Fruit fly (Drosophila melanogaster) whole organism, embryonic: Measurements from ENCODE around the gene CG34435.
A peak's percentile ranks its signal among the peaks of the same experiment; 100 is the strongest.

Experiments used
- CG11560 ChIP-seq: fragments of 200-800 bp; sonication (Bioruptor generic); IDR thresholded peaks from 3 replicates; pipeline ENCODE4 v1.3.6; 2022; ENCODE audit warnings: missing biosample characterization, missing genetic modification characterization
- CG11696 ChIP-seq: fragments of 200-800 bp; sonication (Bioruptor generic); IDR thresholded peaks from 2 replicates; pipeline ENCODE4 v1.3.6; 2022; ENCODE audit warnings: missing biosample characterization, missing genetic modification characterization
- CG12236 ChIP-seq: fragments of 200-800 bp; sonication (Bioruptor generic); optimal IDR thresholded peaks from 2 replicates; lab custom pipeline; 2016; ENCODE audit warnings: missing biosample characterization, missing genetic modification characterization
- CG12769 ChIP-seq: fragments of 200-800 bp; sonication (Bioruptor generic); optimal IDR thresholded peaks from 2 replicates; lab custom pipeline; 2019; ENCODE audit warnings: missing biosample characterization, mild to moderate bottlenecking, missing genetic modification characterization, moderate library complexity
- CG13296 ChIP-seq: fragments of 200-800 bp; sonication (Bioruptor generic); optimal IDR thresholded peaks from 3 replicates; lab custom pipeline; 2018; ENCODE audit warnings: missing biosample characterization, mild to moderate bottlenecking, missing genetic modification characterization
- CG13894 ChIP-seq: fragments of 200-800 bp; sonication (Bioruptor generic); optimal IDR thresholded peaks from 3 replicates; lab custom pipeline; 2018; ENCODE audit warnings: missing biosample characterization, mild to moderate bottlenecking, missing genetic modification characterization, moderate library complexity
- CG14965 ChIP-seq: fragments of 200-800 bp; sonication (Bioruptor generic); optimal IDR thresholded peaks from 2 replicates; lab custom pipeline; 2016; ENCODE audit warnings: missing biosample characterization, missing genetic modification characterization, borderline replicate concordance
- CG1529 ChIP-seq: fragments of 200-800 bp; sonication (Bioruptor generic); optimal IDR thresholded peaks from 3 replicates; lab custom pipeline; 2018; ENCODE audit warnings: missing biosample characterization, missing genetic modification characterization
- CG15696 ChIP-seq: fragments of 200-800 bp; sonication (Bioruptor generic); optimal IDR thresholded peaks from 2 replicates; lab custom pipeline; 2019; ENCODE audit warnings: missing biosample characterization, mild to moderate bottlenecking, missing genetic modification characterization, moderate library complexity
- CG16779 ChIP-seq: fragments of 200-800 bp; sonication (Bioruptor generic); IDR thresholded peaks from 2 replicates; pipeline ENCODE4 v1.3.6; 2022; ENCODE audit warnings: missing biosample characterization, missing genetic modification characterization
- CG1832 ChIP-seq: fragments of 200-800 bp; sonication (Bioruptor generic); optimal IDR thresholded peaks from 2 replicates; lab custom pipeline; 2017; ENCODE audit warnings: missing biosample characterization, mild to moderate bottlenecking, missing genetic modification characterization, inconsistent platforms
- CG2116 ChIP-seq: fragments of 200-800 bp; sonication (Bioruptor generic); optimal IDR thresholded peaks from 3 replicates; lab custom pipeline; 2018; ENCODE audit warnings: missing biosample characterization, mild to moderate bottlenecking, missing genetic modification characterization
- CG2875 ChIP-seq: fragments of 200-800 bp; sonication (Bioruptor generic); optimal IDR thresholded peaks from 2 replicates; lab custom pipeline; 2017; ENCODE audit warnings: missing biosample characterization, mild to moderate bottlenecking, missing genetic modification characterization, missing genetic modification reagents
- CG30020 ChIP-seq: fragments of 200-800 bp; optimal IDR thresholded peaks from 2 replicates; lab custom pipeline; 2019; ENCODE audit warnings: missing biosample characterization, mild to moderate bottlenecking, missing genetic modification characterization, moderate library complexity
- CG4617 ChIP-seq: fragments of 200-800 bp; sonication (Bioruptor generic); optimal IDR thresholded peaks from 3 replicates; lab custom pipeline; 2016; ENCODE audit warnings: missing biosample characterization, missing genetic modification characterization, borderline replicate concordance
- CG4854 ChIP-seq: fragments of 200-800 bp; sonication (Bioruptor generic); optimal IDR thresholded peaks from 2 replicates; lab custom pipeline; 2016; ENCODE audit warnings: missing biosample characterization, missing genetic modification characterization, inconsistent platforms
- CG6175 ChIP-seq: fragments of 200-800 bp; sonication (Bioruptor generic); IDR thresholded peaks from 3 replicates; pipeline ENCODE4 v1.3.6; 2022; ENCODE audit warnings: missing biosample characterization, missing genetic modification characterization
- CG8290 ChIP-seq, 3 experiments: fragments of 200-800 bp; sonication (Bioruptor generic); optimal IDR thresholded peaks; 2 replicates each; lab custom pipeline; 2016 to 2019; ENCODE audit warnings: missing biosample characterization in 3 of 3, missing genetic modification characterization in 3 of 3, mild to moderate bottlenecking in 2 of 3, moderate library complexity in 1 of 3
- CG8765 ChIP-seq: fragments of 200-800 bp; sonication (Bioruptor generic); IDR thresholded peaks from 2 replicates; pipeline ENCODE4 v1.3.6; 2022; ENCODE audit warnings: missing biosample characterization, missing genetic modification characterization
- CG9609 ChIP-seq: fragments of 200-800 bp; sonication (Bioruptor generic); optimal IDR thresholded peaks from 3 replicates; lab custom pipeline; 2016; ENCODE audit warnings: missing biosample characterization, missing genetic modification characterization
- CHES-1-like ChIP-seq: fragments of 200-800 bp; sonication (Bioruptor generic); optimal IDR thresholded peaks from 2 replicates; lab custom pipeline; 2016; ENCODE audit warnings: missing biosample characterization, missing genetic modification characterization
- Doc3 ChIP-seq: fragments of 200-800 bp; sonication (Bioruptor generic); IDR thresholded peaks from 3 replicates; pipeline ENCODE4 v1.3.6; 2022; ENCODE audit warnings: missing biosample characterization, missing genetic modification characterization; ENCODE audit not compliant: partially characterized antibody
- HLHmδ ChIP-seq: fragments of 200-800 bp; sonication (Bioruptor generic); optimal IDR thresholded peaks from 2 replicates; lab custom pipeline; 2018; ENCODE audit warnings: missing biosample characterization, mild to moderate bottlenecking, missing genetic modification characterization, moderate library complexity
- Hey ChIP-seq: fragments of 200-800 bp; sonication (Bioruptor generic); optimal IDR thresholded peaks from 3 replicates; lab custom pipeline; 2018; ENCODE audit warnings: missing biosample characterization, mild to moderate bottlenecking, missing genetic modification characterization
- HmgD ChIP-seq: fragments of 200-800 bp; sonication (Bioruptor generic); optimal IDR thresholded peaks from 3 replicates; lab custom pipeline; 2016; ENCODE audit warnings: missing biosample characterization, missing genetic modification characterization
- Hr3 ChIP-seq: fragments of 200-800 bp; sonication (Bioruptor generic); optimal IDR thresholded peaks from 3 replicates; lab custom pipeline; 2016; ENCODE audit warnings: missing biosample characterization, missing genetic modification characterization
- MESR4 ChIP-seq: fragments of 200-800 bp; sonication (Bioruptor generic); optimal IDR thresholded peaks from 2 replicates; lab custom pipeline; 2018; ENCODE audit warnings: missing biosample characterization, mild to moderate bottlenecking, missing genetic modification characterization, moderate library complexity
- Rfx ChIP-seq: fragments of 200-800 bp; sonication (Bioruptor generic); IDR thresholded peaks from 2 replicates; pipeline ENCODE4 v1.3.6; 2022; ENCODE audit warnings: missing biosample characterization, missing genetic modification characterization
- Rx ChIP-seq: fragments of 200-800 bp; sonication (Bioruptor generic); IDR thresholded peaks from 2 replicates; pipeline ENCODE4 v1.3.6; 2022; ENCODE audit warnings: missing biosample characterization, missing genetic modification characterization
- Trl ChIP-seq, 3 experiments: fragments of >200 bp in 2 of 3; fragments of 200-800 bp in 1 of 3; sonication (Bioruptor generic) in 1 of 3; optimal IDR thresholded peaks; 2 replicates in 1 of 3; 3 replicates in 2 of 3; lab custom pipeline; 2016 to 2017; ENCODE audit warnings: missing biosample characterization in 1 of 3, missing genetic modification characterization in 1 of 3
- amos ChIP-seq: fragments of 200-800 bp; sonication (Bioruptor generic); IDR thresholded peaks from 2 replicates; pipeline ENCODE4 v1.3.6; 2022; ENCODE audit warnings: missing biosample characterization, missing genetic modification characterization; ENCODE audit not compliant: partially characterized antibody
- btn ChIP-seq: fragments of 200-800 bp; sonication (Bioruptor generic); optimal IDR thresholded peaks from 2 replicates; lab custom pipeline; 2016; ENCODE audit warnings: missing biosample characterization, missing genetic modification characterization
- chm ChIP-seq: fragments of 200-800 bp; sonication (Bioruptor generic); IDR thresholded peaks from 2 replicates; pipeline ENCODE4 v1.3.6; 2022; ENCODE audit warnings: missing biosample characterization, missing genetic modification characterization
- chn ChIP-seq: fragments of 200-800 bp; sonication (Bioruptor generic); optimal IDR thresholded peaks from 2 replicates; lab custom pipeline; 2016; ENCODE audit warnings: missing biosample characterization, missing genetic modification characterization
- dm ChIP-seq: fragments of 200-800 bp; sonication (Bioruptor generic); optimal IDR thresholded peaks from 3 replicates; lab custom pipeline; 2016; ENCODE audit warnings: missing biosample characterization, missing genetic modification characterization
- esg ChIP-seq: fragments of 200-800 bp; sonication (Bioruptor generic); conservative IDR thresholded peaks from 2 replicates; pipeline ENCODE4 v1.3.6; 2022; ENCODE audit warnings: missing biosample characterization, missing genetic modification characterization
- ftz-f1 ChIP-seq: fragments of 200-800 bp; sonication (Bioruptor generic); optimal IDR thresholded peaks from 2 replicates; lab custom pipeline; 2016; ENCODE audit warnings: missing biosample characterization, missing genetic modification characterization
- grau ChIP-seq: fragments of 200-800 bp; optimal IDR thresholded peaks from 3 replicates; lab custom pipeline; 2019; ENCODE audit warnings: missing biosample characterization, mild to moderate bottlenecking, missing genetic modification characterization, moderate library complexity
- her ChIP-seq: fragments of 200-800 bp; sonication (Bioruptor generic); optimal IDR thresholded peaks from 2 replicates; lab custom pipeline; 2016; ENCODE audit warnings: missing biosample characterization, missing genetic modification characterization
- nerfin-1 ChIP-seq: fragments of 200-800 bp; sonication (Bioruptor generic); optimal IDR thresholded peaks from 3 replicates; lab custom pipeline; 2019; ENCODE audit warnings: missing biosample characterization, mild to moderate bottlenecking, missing genetic modification characterization, moderate library complexity
- nmo ChIP-seq: fragments of 200-800 bp; sonication (Bioruptor generic); optimal IDR thresholded peaks from 2 replicates; lab custom pipeline; 2018; ENCODE audit warnings: missing biosample characterization, mild to moderate bottlenecking, missing genetic modification characterization, moderate library complexity
- onecut ChIP-seq: fragments of 200-800 bp; sonication (Bioruptor generic); IDR thresholded peaks from 2 replicates; pipeline ENCODE4 v1.3.6; 2022; ENCODE audit warnings: missing biosample characterization, missing genetic modification characterization
- pb ChIP-seq: fragments of 200-800 bp; sonication (Bioruptor generic); optimal IDR thresholded peaks from 3 replicates; lab custom pipeline; 2016; ENCODE audit warnings: missing biosample characterization, missing genetic modification characterization
- peb ChIP-seq: fragments of 200-800 bp; sonication (Bioruptor generic); IDR thresholded peaks from 2 replicates; pipeline ENCODE4 v1.3.6; 2022; ENCODE audit warnings: missing biosample characterization, missing genetic modification characterization
- phol ChIP-seq: fragments of 200-800 bp; sonication (Bioruptor generic); optimal IDR thresholded peaks from 3 replicates; lab custom pipeline; 2018; ENCODE audit warnings: missing biosample characterization, mild to moderate bottlenecking, missing genetic modification characterization, moderate library complexity
- repo ChIP-seq: fragments of 200-800 bp; sonication (Bioruptor generic); optimal IDR thresholded peaks from 2 replicates; lab custom pipeline; 2016; ENCODE audit warnings: missing biosample characterization, missing genetic modification characterization
- sd ChIP-seq: fragments of 200-800 bp; sonication (Bioruptor generic); optimal IDR thresholded peaks from 3 replicates; lab custom pipeline; 2018; ENCODE audit warnings: missing biosample characterization, mild to moderate bottlenecking, missing genetic modification characterization, moderate library complexity
- sqz ChIP-seq: fragments of 200-800 bp; sonication (Bioruptor generic); optimal IDR thresholded peaks from 3 replicates; lab custom pipeline; 2018; ENCODE audit warnings: missing biosample characterization, mild to moderate bottlenecking, missing genetic modification characterization
- sr ChIP-seq: fragments of 200-800 bp; sonication (Bioruptor generic); IDR thresholded peaks from 3 replicates; pipeline ENCODE4 v1.3.6; 2022; ENCODE audit warnings: missing biosample characterization, missing genetic modification characterization
- trem ChIP-seq: fragments of 200-800 bp; optimal IDR thresholded peaks from 3 replicates; lab custom pipeline; 2019; ENCODE audit warnings: missing biosample characterization, mild to moderate bottlenecking, missing genetic modification characterization, moderate library complexity

Gene CG34435

DNA sequence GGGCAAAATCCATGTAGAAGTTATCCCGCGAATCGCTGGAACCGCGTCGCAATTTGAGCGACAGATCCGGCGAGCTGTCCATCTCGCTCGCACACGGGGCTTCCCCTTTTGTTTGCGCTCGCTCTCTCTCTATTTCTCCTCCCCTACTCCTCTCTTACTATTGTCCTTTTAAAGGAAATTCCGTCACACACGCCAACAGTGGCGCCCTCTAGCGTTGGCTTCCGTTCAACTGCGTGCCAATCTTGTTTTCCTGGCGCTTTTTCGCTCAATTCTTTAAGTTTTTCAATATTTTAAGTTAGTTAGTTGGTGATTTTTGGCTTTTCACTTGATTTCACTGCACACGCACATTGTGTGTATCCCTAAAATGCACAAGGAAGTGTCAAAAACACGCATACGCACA, 47.7 kb upstream of the CG34435 start (continued):
- TF ChIP-seq repo (GFP tag; lab: Kevin White, UChicago) (no peak), CG15696 (tag; lab: Kevin White, UChicago) (no peak), nerfin-1 (tag; lab: Kevin White, UChicago) (peak; percentile 99), nmo (GFP tag; lab: Kevin White, UChicago) (peak; percentile 27), sd (peak; percentile 72), ftz-f1 (GFP tag; lab: Kevin White, UChicago) (no peak), CG2875 (GFP tag; lab: Kevin White, UChicago) (no peak), Rx (GFP tag; lab: Robert Waterston, UW) (no peak), HLHmδ (GFP tag; lab: Kevin White, UChicago) (no peak), pb (no peak), sqz (GFP tag; lab: Kevin White, UChicago) (no peak), dm (GFP tag; lab: Kevin White, UChicago) (no peak), CG13894 (no peak), CG2116 (GFP tag; lab: Kevin White, UChicago) (no peak), MESR4 (GFP tag; lab: Kevin White, UChicago) (no peak), CG11696 (GFP tag; lab: Robert Waterston, UW) (no peak), Hey (no peak), chm (no peak), CG1832 (GFP tag; lab: Kevin White, UChicago) (peak; percentile 34), CG8765 (GFP tag; lab: Robert Waterston, UW) (no peak), CG4617 (GFP tag; lab: Kevin White, UChicago) (no peak), amos (GFP tag; lab: Robert Waterston, UW) (no peak), CG12769 (tag; lab: Kevin White, UChicago) (no peak), onecut (GFP tag; lab: Robert Waterston, UW) (no peak), grau (tag; lab: Kevin White, UChicago) (no peak), trem (no peak), CG12236 (GFP tag; lab: Kevin White, UChicago) (no peak), CG9609 (GFP tag; lab: Kevin White, UChicago) (no peak), peb (GFP tag; lab: Robert Waterston, UW) (no peak), HmgD (GFP tag; lab: Kevin White, UChicago) (no peak), CG8290 (GFP tag; optimal IDR thresholded peaks at IDR 0.05; lab: Kevin White, UChicago) (no peak), CG8290 (tag; optimal IDR thresholded peaks at IDR 0.05; lab: Kevin White, UChicago) (no peak), CG4854 (GFP tag; lab: Kevin White, UChicago) (no peak), CG16779 (GFP tag; lab: Robert Waterston, UW) (no peak), CG14965 (GFP tag; lab: Kevin White, UChicago) (no peak), chn (GFP tag; lab: Kevin White, UChicago) (no peak), her (no peak), esg (GFP tag; lab: Robert Waterston, UW) (no peak), phol (no peak), Rfx (GFP tag; lab: Robert Waterston, UW) (no peak), Trl (optimal IDR thresholded peaks at IDR 0.05; lab: Kevin White, UChicago) (peak; percentile 5 to 31), Trl (GFP tag; optimal IDR thresholded peaks at IDR 0.05; lab: Kevin White, UChicago) (no peak), CG6175 (GFP tag; lab: Robert Waterston, UW) (no peak), CG13296 (GFP tag; lab: Kevin White, UChicago) (no peak), CHES-1-like (GFP tag; lab: Kevin White, UChicago) (no peak), Hr3 (GFP tag; lab: Kevin White, UChicago) (no peak), Doc3 (GFP tag; lab: Robert Waterston, UW) (no peak), CG30020 (tag; lab: Kevin White, UChicago) (no peak), sr (no peak), CG11560 (tag; lab: Robert Waterston, UW) (no peak), CG1529 (GFP tag; lab: Kevin White, UChicago) (no peak), btn (GFP tag; lab: Kevin White, UChicago) (no peak)
